Fruit fly (Drosophila melanogaster) whole organism, adult: ENCODE data around the gene puf.
A peak's percentile ranks its signal among the peaks of the same experiment; 100 is the strongest.

Experiments
- CG11617 ChIP-seq: fragments of 200-800 bp; sonication (Bioruptor generic); optimal IDR thresholded peaks from 2 replicates; lab custom pipeline; 2017; ENCODE audit warnings: mild to moderate bottlenecking, missing biosample characterization, missing genetic modification reagents, missing genetic modification characterization
- CG12768 ChIP-seq: fragments of 200-800 bp; sonication (Bioruptor generic); optimal IDR thresholded peaks from 2 replicates; lab custom pipeline; 2017; ENCODE audit warnings: missing biosample characterization, missing genetic modification characterization, mild to moderate bottlenecking, moderate library complexity, missing genetic modification reagents
- CG14711 ChIP-seq: fragments of 200-800 bp; sonication (Bioruptor generic); optimal IDR thresholded peaks from 2 replicates; lab custom pipeline; 2018; ENCODE audit warnings: missing biosample characterization, mild to moderate bottlenecking, missing genetic modification characterization, moderate library complexity
- CG1620 ChIP-seq: fragments of 200-800 bp; sonication (Bioruptor generic); optimal IDR thresholded peaks from 2 replicates; lab custom pipeline; 2016; ENCODE audit warnings: missing biosample characterization, missing genetic modification characterization
- CG33017 ChIP-seq: fragments of 200-800 bp; sonication (Bioruptor generic); optimal IDR thresholded peaks from 2 replicates; lab custom pipeline; 2018; ENCODE audit warnings: missing biosample characterization, mild to moderate bottlenecking, missing genetic modification characterization, moderate library complexity
- CG5204 ChIP-seq: fragments of 200-800 bp; sonication (Bioruptor generic); optimal IDR thresholded peaks from 2 replicates; lab custom pipeline; 2016; ENCODE audit warnings: missing biosample characterization, missing genetic modification characterization
- CG7045 ChIP-seq: fragments of 200-800 bp; sonication (Bioruptor generic); optimal IDR thresholded peaks from 2 replicates; lab custom pipeline; 2017; ENCODE audit warnings: missing biosample characterization, mild to moderate bottlenecking, missing genetic modification characterization
- CG7101 ChIP-seq: fragments of 200-800 bp; sonication (Bioruptor generic); optimal IDR thresholded peaks from 2 replicates; lab custom pipeline; 2018; ENCODE audit warnings: missing biosample characterization, mild to moderate bottlenecking, missing genetic modification characterization, moderate library complexity
- Clk ChIP-seq: fragments of 200-800 bp; sonication (Bioruptor generic); optimal IDR thresholded peaks from 2 replicates; lab custom pipeline; 2017; ENCODE audit warnings: missing biosample characterization, missing genetic modification characterization
- Crg-1 ChIP-seq: fragments of 200-800 bp; sonication (Bioruptor generic); optimal IDR thresholded peaks from 2 replicates; lab custom pipeline; 2016; ENCODE audit warnings: missing biosample characterization, missing genetic modification characterization
- Hr96 ChIP-seq: fragments of 200-800 bp; sonication (Bioruptor generic); optimal IDR thresholded peaks from 2 replicates; lab custom pipeline; 2016; ENCODE audit warnings: missing biosample characterization, missing genetic modification characterization
- Mnt ChIP-seq: fragments of 200-800 bp; sonication (Bioruptor generic); optimal IDR thresholded peaks from 2 replicates; lab custom pipeline; 2016; ENCODE audit warnings: missing biosample characterization, mild to moderate bottlenecking, missing genetic modification characterization
- bab1 ChIP-seq: fragments of 200-800 bp; sonication (Bioruptor generic); optimal IDR thresholded peaks from 3 replicates; lab custom pipeline; 2019; ENCODE audit warnings: missing biosample characterization, mild to moderate bottlenecking, missing genetic modification characterization, moderate library complexity
- cic ChIP-seq: fragments of 200-800 bp; sonication (Bioruptor generic); optimal IDR thresholded peaks from 2 replicates; lab custom pipeline; 2017; ENCODE audit warnings: missing biosample characterization, mild to moderate bottlenecking, missing genetic modification characterization, moderate library complexity
- cnc ChIP-seq, 2 experiments: fragments of >200 bp; optimal IDR thresholded peaks; 2 replicates each; lab custom pipeline; 2017
- kay ChIP-seq: fragments of 200-800 bp; sonication (Bioruptor generic); peaks from one replicate; lab custom pipeline; 2016; ENCODE audit warnings: missing biosample characterization, missing genetic modification characterization, borderline replicate concordance
- ovo ChIP-seq: fragments of 200-800 bp; sonication (Bioruptor generic); optimal IDR thresholded peaks from 2 replicates; lab custom pipeline; 2016; ENCODE audit warnings: missing biosample characterization, missing genetic modification characterization
- pad ChIP-seq: fragments of 200-800 bp; sonication (Bioruptor generic); optimal IDR thresholded peaks from 3 replicates; lab custom pipeline; 2017; ENCODE audit warnings: missing biosample characterization, missing genetic modification characterization, mild to moderate bottlenecking, moderate library complexity, missing genetic modification reagents
- tj ChIP-seq: fragments of 200-800 bp; sonication (Bioruptor generic); optimal IDR thresholded peaks from 3 replicates; lab custom pipeline; 2017; ENCODE audit warnings: missing biosample characterization, mild to moderate bottlenecking, missing genetic modification characterization, moderate library complexity
- toe ChIP-seq: fragments of 200-800 bp; sonication (Bioruptor generic); optimal IDR thresholded peaks from 2 replicates; lab custom pipeline; 2016; ENCODE audit warnings: missing biosample characterization, missing genetic modification characterization

puf gene

dm6 chr3R:24661679-24662411 is 12.0 kb upstream of the puf start, which contains the start of gene Ppox:
Gene Ppox (minus strand): TSS chr3R:24661851.
- TF ChIP-seq CG11617 (GFP tag; lab: Kevin White, UChicago) (no peak), CG7101 (tag; lab: Kevin White, UChicago) (no peak), Hr96 (GFP tag; lab: Kevin White, UChicago) (no peak), bab1 (no peak), cic (GFP tag; lab: Kevin White, UChicago) (no peak), pad (GFP tag; lab: Kevin White, UChicago) (no peak), CG14711 (tag; lab: Kevin White, UChicago) (peak; percentile 7), CG5204 (GFP tag; lab: Kevin White, UChicago) (no peak), CG7045 (GFP tag; lab: Kevin White, UChicago) (no peak), toe (GFP tag; lab: Kevin White, UChicago) (no peak), kay (GFP tag; lab: Kevin White, UChicago) (no peak), CG12768 (GFP tag; lab: Kevin White, UChicago) (no peak), ovo (GFP tag; lab: Kevin White, UChicago) (no peak), CG1620 (no peak), CG33017 (tag; lab: Kevin White, UChicago) (no peak), tj (GFP tag; lab: Kevin White, UChicago) (peak; percentile 97), Mnt (GFP tag; lab: Kevin White, UChicago) (peak; percentile 32), Clk (GFP tag; lab: Kevin White, UChicago) (no peak), cnc (optimal IDR thresholded peaks at IDR 0.05; lab: Kevin White, UChicago) (no peak), Crg-1 (GFP tag; lab: Kevin White, UChicago) (no peak)

DNA sequence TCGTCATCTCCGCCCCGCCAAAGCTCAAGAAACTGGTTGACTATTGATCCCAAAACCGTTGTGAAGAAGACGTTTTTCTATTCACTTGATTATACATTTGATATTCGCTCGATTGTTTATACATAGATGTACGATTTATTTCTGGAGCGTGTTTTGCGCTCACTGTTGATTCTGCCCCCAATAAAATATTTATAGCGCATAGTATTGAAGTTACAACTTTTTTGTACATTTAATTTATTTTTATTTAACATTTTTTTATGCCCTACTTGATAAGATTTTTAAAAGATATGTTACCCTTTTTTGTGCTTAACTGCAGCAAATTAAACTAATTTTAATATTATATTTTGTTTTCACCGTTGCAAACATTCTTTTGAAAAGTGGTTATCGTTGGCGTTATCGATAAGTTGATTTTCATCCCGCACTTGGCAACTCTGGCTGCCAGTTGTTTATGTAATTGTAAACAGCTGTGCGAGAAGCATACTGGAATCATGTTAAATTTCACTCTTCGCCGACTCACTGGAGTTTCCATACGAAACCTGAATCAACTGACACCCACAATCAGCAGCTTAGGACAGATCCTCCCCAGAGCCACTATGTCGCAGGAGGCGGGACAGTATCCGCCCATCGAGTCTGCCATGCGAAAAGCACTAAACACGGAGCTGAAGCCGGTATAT is 9.5 kb upstream of the puf start, which contains the start of gene CG31126:
Gene CG31126, plus strand, starts transcription at position 449 of the 674 bp plus-strand sequence.
- TF ChIP-seq CG11617 (GFP tag; lab: Kevin White, UChicago) (peak; percentile 33), CG7045 (GFP tag; lab: Kevin White, UChicago) (no peak), Crg-1 (GFP tag; lab: Kevin White, UChicago) (no peak), CG14711 (tag; lab: Kevin White, UChicago) (peak; percentile 98), CG33017 (tag; lab: Kevin White, UChicago) (no peak), kay (GFP tag; lab: Kevin White, UChicago) (no peak), cic (GFP tag; lab: Kevin White, UChicago) (no peak)

- peak; percentile 46 for TF ChIP-seq bab1
- peak; percentile 62 for TF ChIP-seq CG1620
- no peak for TF ChIP-seq cnc (optimal IDR thresholded peaks at IDR 0.05; lab: Kevin White, UChicago)
- TF ChIP-seq kay (GFP tag; lab: Kevin White, UChicago) = no peak
- peak; percentile 20 for TF ChIP-seq pad (GFP tag; lab: Kevin White, UChicago)
- TF ChIP-seq Clk (GFP tag; lab: Kevin White, UChicago) = no peak
- no peak for TF ChIP-seq CG12768 (GFP tag; lab: Kevin White, UChicago)
- no peak for TF ChIP-seq CG7045 (GFP tag; lab: Kevin White, UChicago)
- peak; percentile 58 for TF ChIP-seq CG11617 (GFP tag; lab: Kevin White, UChicago)
- TF ChIP-seq Crg-1 (GFP tag; lab: Kevin White, UChicago) = peak; percentile 53
- peak; percentile 28 for TF ChIP-seq Mnt (GFP tag; lab: Kevin White, UChicago)
- TF ChIP-seq CG33017 (tag; lab: Kevin White, UChicago) = no peak
- no peak for TF ChIP-seq Hr96 (GFP tag; lab: Kevin White, UChicago)
- no peak for TF ChIP-seq tj (GFP tag; lab: Kevin White, UChicago)
- peak; percentile 21 for TF ChIP-seq CG14711 (tag; lab: Kevin White, UChicago)
- TF ChIP-seq cic (GFP tag; lab: Kevin White, UChicago) = no peak
- TF ChIP-seq CG5204 (GFP tag; lab: Kevin White, UChicago) = no peak
- TF ChIP-seq ovo (GFP tag; lab: Kevin White, UChicago) = peak; percentile 5
- TF ChIP-seq CG7101 (tag; lab: Kevin White, UChicago) = peak; percentile 13
These were observed 5.0 kb upstream of the puf start, which contains the start of the genes CG31125 and CG6695 for dm6 chr3R:24654770-24655322. Gene CG31125 (minus strand): TSS chr3R:24654820. Gene CG6695 (plus strand): TSS chr3R:24655160.

dm6 chr3R:24651044-24651459 is 1.2 kb upstream of the puf start:
- no peak for TF ChIP-seq kay (GFP tag; lab: Kevin White, UChicago)
- TF ChIP-seq CG14711 (tag; lab: Kevin White, UChicago) = peak; percentile 73
- no peak for TF ChIP-seq ovo (GFP tag; lab: Kevin White, UChicago)
- TF ChIP-seq CG12768 (GFP tag; lab: Kevin White, UChicago) = peak; percentile 85
- peak; percentile 54 for TF ChIP-seq Crg-1 (GFP tag; lab: Kevin White, UChicago)
- TF ChIP-seq Mnt (GFP tag; lab: Kevin White, UChicago) = peak; percentile 33
- peak; percentile 58 for TF ChIP-seq CG11617 (GFP tag; lab: Kevin White, UChicago)
- peak; percentile 100 for TF ChIP-seq cic (GFP tag; lab: Kevin White, UChicago)
- TF ChIP-seq tj (GFP tag; lab: Kevin White, UChicago) = peak; percentile 58
- peak; percentile 64 for TF ChIP-seq Clk (GFP tag; lab: Kevin White, UChicago)
- TF ChIP-seq pad (GFP tag; lab: Kevin White, UChicago) = peak; percentile 66
- TF ChIP-seq CG33017 (tag; lab: Kevin White, UChicago) = peak; percentile 55
- no peak for TF ChIP-seq CG5204 (GFP tag; lab: Kevin White, UChicago)
- TF ChIP-seq CG1620 = no peak
- TF ChIP-seq bab1 = peak; percentile 48
- no peak for TF ChIP-seq toe (GFP tag; lab: Kevin White, UChicago)
- TF ChIP-seq CG7101 (tag; lab: Kevin White, UChicago) = peak; percentile 59
- TF ChIP-seq CG7045 (GFP tag; lab: Kevin White, UChicago) = peak; percentile 41
- TF ChIP-seq Hr96 (GFP tag; lab: Kevin White, UChicago) = no peak
- no peak for TF ChIP-seq cnc (optimal IDR thresholded peaks at IDR 0.05; lab: Kevin White, UChicago)
